Worm (Caenorhabditis elegans): Measurements from ENCODE around the gene Y51A2D.21.

Y51A2D.21 gene

DNA sequence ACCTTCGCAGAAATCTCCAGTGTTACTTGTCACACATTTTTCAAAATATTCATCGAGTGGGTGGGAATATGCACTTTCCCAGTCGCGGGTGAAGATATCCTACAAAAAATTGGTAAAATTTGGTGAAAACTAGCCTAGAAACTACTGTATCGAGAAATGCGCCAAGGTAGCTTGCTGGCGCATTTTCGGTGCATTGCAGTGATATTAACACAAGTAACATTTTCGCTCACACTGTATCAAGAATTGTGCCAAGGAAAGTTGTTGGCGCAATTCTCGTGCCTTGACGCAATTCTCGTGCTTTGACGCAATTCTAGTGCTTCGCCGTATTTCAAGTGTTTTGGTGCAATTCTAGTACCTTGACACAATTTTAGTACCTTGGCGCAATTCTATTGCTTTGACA lies 1.6 kb downstream of the Y51A2D.21 start:
- peak; percentile 16 for TF ChIP-seq lsy-2 (tag; optimal IDR thresholded peaks at IDR 0.05)
- TF ChIP-seq pha-4 (tag; optimal IDR thresholded peaks at IDR 0.05): no peak
- TF ChIP-seq lin-13 (tag; optimal IDR thresholded peaks at IDR 0.05): no peak
- peak; percentile 77 for TF ChIP-seq drap-1 (GFP tag; optimal IDR thresholded peaks at IDR 0.05)
- no peak for TF ChIP-seq flh-1 (GFP tag; optimal IDR thresholded peaks at IDR 0.05)
- no peak for TF ChIP-seq nhr-237 (tag; optimal IDR thresholded peaks at IDR 0.05)
- TF ChIP-seq mep-1 (tag; optimal IDR thresholded peaks at IDR 0.05): no peak
- no peak for TF ChIP-seq mab-5 (tag; optimal IDR thresholded peaks at IDR 0.05)
- TF ChIP-seq tbx-8 (GFP tag; optimal IDR thresholded peaks at IDR 0.05): no peak

DNA sequence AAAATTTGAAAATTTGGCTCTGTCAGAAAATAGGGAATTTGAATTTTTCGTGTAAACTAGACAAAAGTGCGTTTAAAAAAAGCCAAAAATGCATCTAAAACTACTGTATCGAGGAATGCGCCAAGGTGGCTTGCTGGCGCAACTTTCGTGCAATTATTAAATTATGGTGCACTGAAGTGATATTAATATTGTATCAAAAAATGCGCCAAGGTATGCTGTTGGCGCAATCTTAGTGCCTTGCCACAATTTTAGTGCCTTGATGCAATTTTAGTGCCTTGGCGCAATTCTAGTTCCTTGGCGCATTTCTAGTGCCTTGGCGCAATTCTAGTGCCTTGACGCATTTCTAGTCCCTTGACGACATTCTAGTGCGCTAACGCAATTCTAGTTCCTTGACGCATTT lies 3.5 kb downstream of the Y51A2D.21 start:
- no peak for TF ChIP-seq nhr-12 (tag; optimal IDR thresholded peaks at IDR 0.05)
- no peak for TF ChIP-seq flh-1 (GFP tag; optimal IDR thresholded peaks at IDR 0.05)
- TF ChIP-seq sem-2 (GFP tag; optimal IDR thresholded peaks at IDR 0.05): no peak
- TF ChIP-seq ceh-39 (tag; optimal IDR thresholded peaks at IDR 0.05): no peak
- TF ChIP-seq tbx-8 (GFP tag; optimal IDR thresholded peaks at IDR 0.05): no peak
- no peak for TF ChIP-seq M03D4.4 (tag; optimal IDR thresholded peaks at IDR 0.05)
- TF ChIP-seq nhr-28 (tag; optimal IDR thresholded peaks at IDR 0.05): no peak
- no peak for TF ChIP-seq hlh-1 (tag; optimal IDR thresholded peaks at IDR 0.05)
- TF ChIP-seq zip-8 (tag; optimal IDR thresholded peaks at IDR 0.05): no peak
- TF ChIP-seq nhr-2 (tag; optimal IDR thresholded peaks at IDR 0.05): no peak
- no peak for TF ChIP-seq ztf-11 (tag; optimal IDR thresholded peaks at IDR 0.05)
- TF ChIP-seq unc-62 (GFP tag; optimal IDR thresholded peaks at IDR 0.05): no peak
- TF ChIP-seq nhr-76 (tag; optimal IDR thresholded peaks at IDR 0.05): no peak
- TF ChIP-seq lin-13 (tag; optimal IDR thresholded peaks at IDR 0.05): no peak
- no peak for TF ChIP-seq drap-1 (GFP tag; optimal IDR thresholded peaks at IDR 0.05)
- TF ChIP-seq nhr-237 (tag; optimal IDR thresholded peaks at IDR 0.05): no peak
- no peak for TF ChIP-seq mab-5 (tag; optimal IDR thresholded peaks at IDR 0.05)
- no peak for TF ChIP-seq lsy-2 (tag; optimal IDR thresholded peaks at IDR 0.05)

- TF ChIP-seq nhr-12 (tag; optimal IDR thresholded peaks at IDR 0.05) (no peak), nhr-2 (tag; optimal IDR thresholded peaks at IDR 0.05) (no peak), bed-3 (GFP tag; optimal IDR thresholded peaks at IDR 0.05) (no peak), ces-1 (GFP tag; optimal IDR thresholded peaks at IDR 0.05) (no peak), nhr-76 (tag; optimal IDR thresholded peaks at IDR 0.05) (no peak), snpc-4 (tag; optimal IDR thresholded peaks at IDR 0.05) (no peak), ham-2 (GFP tag; optimal IDR thresholded peaks at IDR 0.05) (no peak), M03D4.4 (tag; optimal IDR thresholded peaks at IDR 0.05) (no peak), lsy-2 (tag; optimal IDR thresholded peaks at IDR 0.05) (no peak), blmp-1 (tag; optimal IDR thresholded peaks at IDR 0.05) (no peak), unc-39 (tag; optimal IDR thresholded peaks at IDR 0.05) (no peak), ceh-39 (tag; optimal IDR thresholded peaks at IDR 0.05) (no peak), unc-120 (tag; optimal IDR thresholded peaks at IDR 0.05; ENCODE audit: poor library complexity, severe bottlenecking) (no peak), hlh-1 (tag; optimal IDR thresholded peaks at IDR 0.05) (no peak), mls-2 (tag; optimal IDR thresholded peaks at IDR 0.05) (no peak), flh-1 (GFP tag; optimal IDR thresholded peaks at IDR 0.05) (no peak)
Observed at ce11 chrV:18576128-18576527, 4.5 kb downstream of the Y51A2D.21 start.

- TF ChIP-seq unc-62 (GFP tag; optimal IDR thresholded peaks at IDR 0.05): no peak
Observed at ce11 chrV:18577458-18578078, 5.9 kb downstream of the Y51A2D.21 start.

ce11 chrV:18578306-18578705 lies 6.7 kb downstream of the Y51A2D.21 start:
- TF ChIP-seq cnd-1 (tag; optimal IDR thresholded peaks at IDR 0.05) (no peak), lin-32 (GFP tag; optimal IDR thresholded peaks at IDR 0.05) (no peak), nhr-12 (tag; optimal IDR thresholded peaks at IDR 0.05) (no peak), hlh-1 (tag; optimal IDR thresholded peaks at IDR 0.05) (no peak), ztf-11 (tag; optimal IDR thresholded peaks at IDR 0.05) (no peak), pha-4 (tag; optimal IDR thresholded peaks at IDR 0.05) (no peak), blmp-1 (tag; optimal IDR thresholded peaks at IDR 0.05) (no peak), mep-1 (tag; optimal IDR thresholded peaks at IDR 0.05) (no peak), ceh-43 (GFP tag; optimal IDR thresholded peaks at IDR 0.05) (no peak), unc-62 (GFP tag; optimal IDR thresholded peaks at IDR 0.05) (no peak), nhr-28 (tag; optimal IDR thresholded peaks at IDR 0.05) (no peak), tbx-8 (GFP tag; optimal IDR thresholded peaks at IDR 0.05) (no peak), unc-120 (tag; optimal IDR thresholded peaks at IDR 0.05; ENCODE audit: poor library complexity, severe bottlenecking) (no peak), unc-39 (tag; optimal IDR thresholded peaks at IDR 0.05) (no peak), sptf-1 (tag; optimal IDR thresholded peaks at IDR 0.05) (no peak)

Measured in whole organism, mixed stage, embryonic.